Worm (Caenorhabditis elegans) whole organism, L4 larva: ENCODE measurements around the gene F23A7.3.

Experiments used
- dpl-1 ChIP-seq: fragments of 150-350 bp; optimal IDR thresholded peaks from 2 replicates; lab custom pipeline; 2014; ENCODE audit warnings: missing biosample characterization, missing genetic modification reagents, missing genetic modification characterization
- hlh-30 ChIP-seq: sonication (generic microtip); optimal IDR thresholded peaks from 2 replicates; lab custom pipeline; 2017; ENCODE audit warnings: antibody characterized with exemption, mild to moderate bottlenecking, missing genetic modification characterization, missing compliant biosample characterization; ENCODE audit not compliant: insufficient read depth
- pha-4 ChIP-seq, 2 experiments: fragments of 150-350 bp in 1 of 2; fragments of 200-800 bp in 1 of 2; sonication (Bioruptor generic) in 1 of 2; IDR thresholded peaks in 1 of 2; optimal IDR thresholded peaks in 1 of 2; 2 replicates each; pipeline versions ENCODE4 v1.3.6 to Lab custom; 2014 to 2022; ENCODE audit warnings: missing genetic modification characterization in 2 of 2, missing genetic modification reagents in 2 of 2, missing biosample characterization in 1 of 2, missing compliant biosample characterization in 1 of 2
- vab-7 ChIP-seq: fragments of 200-800 bp; sonication (Bioruptor generic); IDR thresholded peaks from 2 replicates; pipeline ENCODE4 v1.3.6; 2022; ENCODE audit warnings: missing genetic modification reagents, missing genetic modification characterization, missing compliant biosample characterization

- no peak for TF ChIP-seq pha-4 (GFP tag; IDR thresholded peaks at IDR 0.05; lab: Robert Waterston, UW)
- TF ChIP-seq pha-4 (tag; optimal IDR thresholded peaks at IDR 0.05; lab: Kevin White, UChicago) = no peak
- TF ChIP-seq dpl-1 (GFP tag; lab: Kevin White, UChicago) = no peak
- no peak for TF ChIP-seq hlh-30
- TF ChIP-seq vab-7 (GFP tag; lab: Robert Waterston, UW) = no peak
Observed at ce11 chrX:16243129-16243528, 23.3 kb downstream of the F23A7.3 start.
